Worm (Caenorhabditis elegans) whole organism, L3 larva: ENCODE data around the gene lmtr-5.
A peak's percentile ranks its signal among the peaks of the same experiment; 100 is the strongest.

ENCODE experiments used
- R02D3.7 ChIP-seq: fragments of 150-350 bp; optimal IDR thresholded peaks from 2 replicates; lab custom pipeline; 2014; ENCODE audit warnings: missing biosample characterization, missing genetic modification characterization
- ZK546.5 ChIP-seq: sonication (generic microtip); optimal IDR thresholded peaks from 2 replicates; lab custom pipeline; 2017; ENCODE audit warnings: missing biosample characterization, missing genetic modification characterization
- ama-1 ChIP-seq: fragments of 150-350 bp; optimal IDR thresholded peaks from 2 replicates; lab custom pipeline; 2018
- ceh-16 ChIP-seq: sonication (generic microtip); optimal IDR thresholded peaks from 2 replicates; lab custom pipeline; 2017; ENCODE audit warnings: missing biosample characterization, missing genetic modification characterization
- ceh-28 ChIP-seq: fragments of 150-350 bp; optimal IDR thresholded peaks from 2 replicates; lab custom pipeline; 2014; ENCODE audit warnings: missing biosample characterization, missing genetic modification reagents, missing genetic modification characterization
- ceh-82 ChIP-seq: fragments of 150-350 bp; optimal IDR thresholded peaks from 2 replicates; lab custom pipeline; 2014; ENCODE audit warnings: missing biosample characterization, missing genetic modification characterization
- ceh-9 ChIP-seq: sonication (generic microtip); optimal IDR thresholded peaks from 2 replicates; lab custom pipeline; 2018; ENCODE audit warnings: missing biosample characterization, missing genetic modification characterization
- daf-12 ChIP-seq: fragments of 150-350 bp; optimal IDR thresholded peaks from 2 replicates; lab custom pipeline; 2014; ENCODE audit warnings: missing biosample characterization, missing genetic modification reagents, missing genetic modification characterization
- elt-1 ChIP-seq: fragments of 150-350 bp; optimal IDR thresholded peaks from 2 replicates; lab custom pipeline; 2014; ENCODE audit warnings: missing biosample characterization, missing genetic modification characterization
- elt-2 ChIP-seq: sonication (generic microtip); optimal IDR thresholded peaks from 2 replicates; lab custom pipeline; 2016; ENCODE audit warnings: missing genetic modification reagents, mild to moderate bottlenecking, missing genetic modification characterization, missing compliant biosample characterization
- elt-3 ChIP-seq, 3 experiments: fragments of 150-350 bp in 1 of 3; sonication (generic microtip) in 2 of 3; optimal IDR thresholded peaks; 2 replicates in 2 of 3; 4 replicates in 1 of 3; lab custom pipeline; 2014 to 2017; ENCODE audit warnings: missing biosample characterization in 3 of 3, missing genetic modification characterization in 3 of 3
- eor-1 ChIP-seq, 2 experiments: fragments of 150-350 bp; optimal IDR thresholded peaks; 2 replicates each; lab custom pipeline; 2014 to 2018; ENCODE audit warnings: missing biosample characterization in 2 of 2, missing genetic modification characterization in 2 of 2
- fkh-10 ChIP-seq: sonication (generic microtip); optimal IDR thresholded peaks from 2 replicates; lab custom pipeline; 2017; ENCODE audit warnings: missing biosample characterization, missing genetic modification reagents, missing genetic modification characterization
- fkh-2 ChIP-seq: fragments of 150-350 bp; optimal IDR thresholded peaks from 2 replicates; lab custom pipeline; 2014; ENCODE audit warnings: missing biosample characterization, missing genetic modification reagents, missing genetic modification characterization
- fos-1 ChIP-seq: fragments of 150-350 bp; optimal IDR thresholded peaks from 2 replicates; lab custom pipeline; 2014; ENCODE audit warnings: missing biosample characterization, missing genetic modification characterization
- hmg-11 ChIP-seq: sonication (generic microtip); optimal IDR thresholded peaks from 2 replicates; lab custom pipeline; 2016; ENCODE audit warnings: missing genetic modification characterization, missing compliant biosample characterization
- lin-15B ChIP-seq: fragments of 150-350 bp; optimal IDR thresholded peaks from 2 replicates; lab custom pipeline; 2014; ENCODE audit warnings: missing biosample characterization, missing genetic modification characterization
- lin-39 ChIP-seq: fragments of 150-350 bp; optimal IDR thresholded peaks from 2 replicates; lab custom pipeline; 2018; ENCODE audit warnings: missing biosample characterization, missing genetic modification reagents, missing genetic modification characterization
- lsy-12 ChIP-seq: sonication (generic microtip); optimal IDR thresholded peaks from 2 replicates; lab custom pipeline; 2016; ENCODE audit warnings: mild to moderate bottlenecking, missing genetic modification characterization, missing compliant biosample characterization
- mdl-1 ChIP-seq: fragments of 150-350 bp; optimal IDR thresholded peaks from 2 replicates; lab custom pipeline; 2014; ENCODE audit warnings: missing biosample characterization, missing genetic modification characterization
- mml-1 ChIP-seq: fragments of 150-350 bp; sonication (generic microtip); optimal IDR thresholded peaks from 3 replicates; lab custom pipeline; 2014; ENCODE audit warnings: missing biosample characterization, missing genetic modification characterization
- nfya-1 ChIP-seq: sonication (generic microtip); optimal IDR thresholded peaks from 2 replicates; lab custom pipeline; 2017; ENCODE audit warnings: missing genetic modification characterization, mild to moderate bottlenecking, missing compliant biosample characterization, antibody characterized with exemption, moderate library complexity; ENCODE audit not compliant: insufficient read depth
- nhr-11 ChIP-seq: fragments of 150-350 bp; optimal IDR thresholded peaks from 2 replicates; lab custom pipeline; 2014; ENCODE audit warnings: missing biosample characterization, missing genetic modification characterization
- nhr-12 ChIP-seq: fragments of 150-350 bp; optimal IDR thresholded peaks from 2 replicates; lab custom pipeline; 2014; ENCODE audit warnings: missing biosample characterization, missing genetic modification characterization
- nhr-23 ChIP-seq: fragments of 150-350 bp; optimal IDR thresholded peaks from 2 replicates; lab custom pipeline; 2014; ENCODE audit warnings: missing biosample characterization, missing genetic modification reagents, missing genetic modification characterization
- nhr-237 ChIP-seq: fragments of 150-350 bp; optimal IDR thresholded peaks from 2 replicates; lab custom pipeline; 2014; ENCODE audit warnings: missing biosample characterization, missing genetic modification characterization
- nhr-43 ChIP-seq: sonication (generic microtip); optimal IDR thresholded peaks from 2 replicates; lab custom pipeline; 2016; ENCODE audit warnings: mild to moderate bottlenecking, missing genetic modification characterization, missing compliant biosample characterization; ENCODE audit not compliant: poor library complexity, severe bottlenecking
- nhr-67 ChIP-seq: fragments of 150-350 bp; optimal IDR thresholded peaks from 2 replicates; lab custom pipeline; 2014; ENCODE audit warnings: missing biosample characterization, missing genetic modification characterization
- nhr-77 ChIP-seq: fragments of 150-350 bp; optimal IDR thresholded peaks from 2 replicates; lab custom pipeline; 2014; ENCODE audit warnings: missing biosample characterization, missing genetic modification characterization
- pha-4 ChIP-seq: fragments of 150-350 bp; optimal IDR thresholded peaks from 2 replicates; lab custom pipeline; 2014; ENCODE audit warnings: missing biosample characterization, missing genetic modification reagents, missing genetic modification characterization
- pqm-1 ChIP-seq: fragments of 150-350 bp; optimal IDR thresholded peaks from 2 replicates; lab custom pipeline; 2017; ENCODE audit warnings: missing biosample characterization, missing genetic modification characterization, inconsistent platforms
- sea-2 ChIP-seq: fragments of 150-350 bp; sonication (generic microtip); optimal IDR thresholded peaks from 4 replicates; lab custom pipeline; 2014; ENCODE audit warnings: missing biosample characterization, missing genetic modification reagents, missing genetic modification characterization
- tbx-2 ChIP-seq: sonication (generic microtip); optimal IDR thresholded peaks from 2 replicates; lab custom pipeline; 2016; ENCODE audit warnings: mild to moderate bottlenecking, missing genetic modification characterization, missing compliant biosample characterization
- unc-39 ChIP-seq: sonication (generic microtip); optimal IDR thresholded peaks from 4 replicates; lab custom pipeline; 2017; ENCODE audit warnings: missing biosample characterization, missing genetic modification characterization
- zag-1 ChIP-seq: fragments of 150-350 bp; optimal IDR thresholded peaks from 2 replicates; lab custom pipeline; 2014; ENCODE audit warnings: missing biosample characterization, missing genetic modification characterization
- ztf-11 ChIP-seq: fragments of 150-350 bp; optimal IDR thresholded peaks from 2 replicates; lab custom pipeline; 2014; ENCODE audit warnings: missing biosample characterization, missing genetic modification characterization
- ztf-4 ChIP-seq: fragments of 150-350 bp; optimal IDR thresholded peaks from 2 replicates; lab custom pipeline; 2014; ENCODE audit warnings: missing biosample characterization, missing genetic modification characterization

The lmtr-5 gene

ce11 chrIII:3171382-3171781 is 12.1 kb upstream of the lmtr-5 start, which contains the start of gene R148.4:
Gene R148.4, plus strand, starts transcription at chrIII:3171592.
- TF ChIP-seq elt-3 (tag; optimal IDR thresholded peaks at IDR 0.05; lab: Kevin White, UChicago): no peak
- TF ChIP-seq mml-1 (tag; lab: Kevin White, UChicago): no peak

DNA sequence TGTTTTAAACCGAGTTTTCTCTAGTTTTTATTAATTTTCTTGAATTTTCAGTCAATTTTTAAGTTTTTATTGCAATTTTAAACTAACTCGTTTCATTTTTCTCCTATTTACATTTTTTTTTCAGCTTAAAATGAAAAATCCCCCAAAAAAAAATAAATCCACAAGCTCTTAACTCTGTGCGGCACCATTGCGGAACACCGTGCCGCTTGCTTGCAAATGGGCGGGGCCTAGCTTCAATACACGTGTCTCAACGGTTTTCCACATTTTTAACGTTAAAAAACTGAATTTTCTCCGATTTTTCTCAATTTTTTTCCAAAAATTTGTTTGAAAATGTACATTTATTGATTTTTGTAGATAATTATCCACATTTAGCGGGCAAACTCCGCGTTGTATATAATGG is 8.5 kb upstream of the lmtr-5 start, which contains the start of gene R148.3:
TSS of gene R148.3 (plus strand) at position 347 of the 400 bp plus-strand sequence.
- TF ChIP-seq lin-15B (tag; lab: Kevin White, UChicago): peak; percentile 10
- no peak for TF ChIP-seq ztf-4 (tag; lab: Kevin White, UChicago)
- peak; percentile 32 for TF ChIP-seq nhr-43
- peak; percentile 38 for TF ChIP-seq ceh-28 (tag; lab: Kevin White, UChicago)
- no peak for TF ChIP-seq zag-1 (tag; lab: Kevin White, UChicago)
- peak; percentile 8 for TF ChIP-seq elt-2 (tag; lab: Kevin White, UChicago)
- TF ChIP-seq R02D3.7 (tag; lab: Kevin White, UChicago): peak; percentile 29
- TF ChIP-seq ZK546.5 (tag; lab: Kevin White, UChicago): no peak
- TF ChIP-seq fos-1 (tag; lab: Kevin White, UChicago): no peak
- TF ChIP-seq pqm-1 (tag; lab: Kevin White, UChicago): no peak
- peak; percentile 30 for TF ChIP-seq lin-39
- TF ChIP-seq daf-12: no peak
- peak; percentile 58 for TF ChIP-seq nfya-1
- TF ChIP-seq pha-4 (tag; lab: Kevin White, UChicago): peak; percentile 52
- TF ChIP-seq elt-1 (tag; lab: Kevin White, UChicago): no peak
- no peak for TF ChIP-seq sea-2 (GFP tag; lab: Kevin White, UChicago)
- no peak for TF ChIP-seq lsy-12 (tag; lab: Kevin White, UChicago)
- peak; percentile 54 for TF ChIP-seq mdl-1 (tag; lab: Kevin White, UChicago)
- no peak for TF ChIP-seq fkh-10 (GFP tag; lab: Kevin White, UChicago)
- TF ChIP-seq ceh-9 (tag; lab: Kevin White, UChicago): no peak
- TF ChIP-seq hmg-11 (tag; lab: Kevin White, UChicago): peak; percentile 81
- TF ChIP-seq, all 47 proteins: peak for 10

ce11 chrIII:3176775-3177174 is 6.7 kb upstream of the lmtr-5 start:
- TF ChIP-seq elt-3 (tag; optimal IDR thresholded peaks at IDR 0.05; lab: Kevin White, UChicago): no peak
- TF ChIP-seq nhr-77 (tag; lab: Kevin White, UChicago): no peak

DNA sequence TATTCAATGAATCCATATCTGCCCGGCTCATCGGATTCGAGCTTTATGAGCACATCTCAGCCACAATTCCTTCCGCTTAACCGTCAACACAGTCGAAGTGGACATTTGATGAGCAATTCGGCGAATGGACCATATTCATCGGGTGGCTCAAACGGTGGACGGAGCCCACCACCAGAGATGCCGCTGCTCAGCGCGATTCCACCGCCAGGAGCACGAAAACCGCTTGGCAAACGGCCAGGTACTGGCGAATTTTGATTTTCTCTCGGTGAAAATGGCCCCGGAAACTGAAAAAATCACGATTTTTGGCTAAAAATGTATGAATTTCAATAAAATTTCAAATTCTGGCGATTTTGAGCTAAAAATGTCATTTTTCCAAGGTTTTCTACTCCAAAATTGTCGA is 3.6 kb upstream of the lmtr-5 start:
- TF ChIP-seq nhr-67 (tag; lab: Kevin White, UChicago) (no peak), R02D3.7 (tag; lab: Kevin White, UChicago) (no peak), zag-1 (tag; lab: Kevin White, UChicago) (no peak), mml-1 (tag; lab: Kevin White, UChicago) (no peak), ama-1 (lab: Kevin White, UChicago) (no peak), ceh-82 (tag; lab: Kevin White, UChicago) (no peak), eor-1 (tag; optimal IDR thresholded peaks at IDR 0.05; lab: Kevin White, UChicago) (no peak), nhr-23 (tag; lab: Kevin White, UChicago) (no peak), fkh-2 (tag; lab: Kevin White, UChicago) (no peak), unc-39 (no peak), nhr-12 (tag; lab: Kevin White, UChicago) (no peak), nhr-237 (tag; lab: Kevin White, UChicago) (no peak)
- TF ChIP-seq, all 47 proteins: peak for 0

DNA sequence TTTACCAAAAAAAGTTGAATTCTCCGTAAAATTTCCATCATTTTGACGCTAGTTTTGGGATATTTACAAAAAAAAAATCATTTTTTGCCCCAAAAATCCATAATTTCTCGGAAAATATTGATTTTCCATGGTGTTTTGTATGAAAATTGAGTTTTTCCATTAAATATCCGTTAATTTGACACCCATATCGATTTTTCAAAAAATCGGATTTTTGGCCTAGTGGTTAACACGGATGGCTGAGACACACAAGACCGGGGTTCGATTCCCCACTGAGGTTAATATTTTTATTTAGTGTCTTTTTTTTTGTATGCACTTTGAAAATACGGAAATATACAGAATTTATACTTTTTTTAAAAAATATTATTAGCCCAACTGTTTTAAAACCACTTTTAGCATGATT is 1.8 kb downstream of the lmtr-5 start:
- no peak for TF ChIP-seq ceh-16 (tag; lab: Kevin White, UChicago)
- TF ChIP-seq lin-15B (tag; lab: Kevin White, UChicago): no peak
- TF ChIP-seq ztf-4 (tag; lab: Kevin White, UChicago): no peak
- TF ChIP-seq fos-1 (tag; lab: Kevin White, UChicago): no peak
- no peak for TF ChIP-seq tbx-2 (tag; lab: Kevin White, UChicago)
- TF ChIP-seq R02D3.7 (tag; lab: Kevin White, UChicago): no peak
- no peak for TF ChIP-seq ztf-11 (tag; lab: Kevin White, UChicago)
- TF ChIP-seq ZK546.5 (tag; lab: Kevin White, UChicago): no peak
- TF ChIP-seq nhr-12 (tag; lab: Kevin White, UChicago): no peak
- no peak for TF ChIP-seq nhr-11 (tag; lab: Kevin White, UChicago)
- no peak for TF ChIP-seq ama-1 (lab: Kevin White, UChicago)
